Worm (Caenorhabditis elegans) whole organism, L4 larva: ENCODE measurements around the gene Y9C9A.16.

Experiments used
- D1046.2 ChIP-seq: fragments of 200-800 bp; sonication (Bioruptor generic); IDR thresholded peaks from 2 replicates; pipeline ENCODE4 v1.3.6; 2022; ENCODE audit warnings: missing genetic modification characterization, missing compliant biosample characterization
- F26F4.8 ChIP-seq: fragments of 200-800 bp; sonication (Bioruptor generic); conservative IDR thresholded peaks from 2 replicates; pipeline ENCODE4 v1.3.6; 2022; ENCODE audit warnings: missing genetic modification characterization, missing compliant biosample characterization
- F44E2.7 ChIP-seq: fragments of 200-800 bp; sonication (Bioruptor generic); IDR thresholded peaks from 2 replicates; pipeline ENCODE4 v2.1.2; 2022; ENCODE audit warnings: missing genetic modification characterization, missing compliant biosample characterization
- F49E8.2 ChIP-seq: sonication (generic microtip); optimal IDR thresholded peaks from 2 replicates; lab custom pipeline; 2016; ENCODE audit warnings: missing compliant biosample characterization, mild to moderate bottlenecking, missing genetic modification characterization, borderline replicate concordance
- R02D3.7 ChIP-seq: fragments of 150-350 bp; sonication (generic microtip); optimal IDR thresholded peaks from 3 replicates; lab custom pipeline; 2014; ENCODE audit warnings: missing biosample characterization, missing genetic modification characterization
- T20F7.1 ChIP-seq: fragments of 200-800 bp; sonication (Bioruptor generic); optimal IDR thresholded peaks from 2 replicates; lab custom pipeline; 2018; ENCODE audit warnings: mild to moderate bottlenecking, missing genetic modification characterization, missing compliant biosample characterization
- Y48G9A.11 ChIP-seq: fragments of 200-800 bp; sonication (Bioruptor generic); IDR thresholded peaks from 2 replicates; pipeline ENCODE4 v1.3.6; 2022; ENCODE audit warnings: missing genetic modification reagents, missing genetic modification characterization, missing compliant biosample characterization
- ZK337.2 ChIP-seq: fragments of 200-800 bp; sonication (Bioruptor generic); IDR thresholded peaks from 2 replicates; pipeline ENCODE4 v1.3.6; 2022; ENCODE audit warnings: missing genetic modification reagents, missing genetic modification characterization, missing compliant biosample characterization
- aha-1 ChIP-seq: fragments of 150-350 bp; peaks from one replicate; lab custom pipeline; 2014; ENCODE audit warnings: missing biosample characterization, missing genetic modification characterization
- ceh-44 ChIP-seq: fragments of 200-800 bp; sonication (Bioruptor generic); IDR thresholded peaks from 2 replicates; pipeline ENCODE4 v1.3.6; 2022; ENCODE audit warnings: missing genetic modification reagents, missing genetic modification characterization, missing compliant biosample characterization
- ceh-82 ChIP-seq: sonication (generic microtip); optimal IDR thresholded peaks from 2 replicates; lab custom pipeline; 2017; ENCODE audit warnings: missing biosample characterization, missing genetic modification characterization
- daf-16 ChIP-seq, 3 experiments: sonication (generic microtip); optimal IDR thresholded peaks; 2 replicates each; lab custom pipeline; 2016 to 2017; ENCODE audit warnings: missing genetic modification characterization in 3 of 3, missing genetic modification reagents in 3 of 3, mild to moderate bottlenecking in 2 of 3, missing compliant biosample characterization in 2 of 3, missing biosample characterization in 1 of 3, moderate library complexity in 1 of 3
- daf-19 ChIP-seq: fragments of 200-800 bp; sonication (Bioruptor generic); conservative IDR thresholded peaks from 2 replicates; pipeline ENCODE4 v1.3.6; 2022; ENCODE audit warnings: missing genetic modification characterization, missing compliant biosample characterization
- dpl-1 ChIP-seq: fragments of 150-350 bp; optimal IDR thresholded peaks from 2 replicates; lab custom pipeline; 2014; ENCODE audit warnings: missing biosample characterization, missing genetic modification reagents, missing genetic modification characterization
- duxl-1 ChIP-seq: sonication (generic microtip); optimal IDR thresholded peaks from 2 replicates; lab custom pipeline; 2016; ENCODE audit warnings: mild to moderate bottlenecking, missing genetic modification characterization, moderate library complexity, missing compliant biosample characterization; ENCODE audit not compliant: poor library complexity
- dve-1 ChIP-seq: sonication (generic microtip); optimal IDR thresholded peaks from 2 replicates; lab custom pipeline; 2017; ENCODE audit warnings: antibody characterized with exemption, mild to moderate bottlenecking, missing genetic modification characterization, missing compliant biosample characterization; ENCODE audit not compliant: insufficient read depth
- gei-8 ChIP-seq: fragments of 200-800 bp; sonication (Bioruptor generic); optimal IDR thresholded peaks from 2 replicates; lab custom pipeline; 2018; ENCODE audit warnings: mild to moderate bottlenecking, missing genetic modification characterization, missing compliant biosample characterization
- hlh-30 ChIP-seq: sonication (generic microtip); optimal IDR thresholded peaks from 2 replicates; lab custom pipeline; 2017; ENCODE audit warnings: antibody characterized with exemption, mild to moderate bottlenecking, missing genetic modification characterization, missing compliant biosample characterization; ENCODE audit not compliant: insufficient read depth
- lim-7 ChIP-seq: fragments of 200-800 bp; sonication (Bioruptor generic); IDR thresholded peaks from 2 replicates; pipeline ENCODE4 v1.3.6; 2022; ENCODE audit warnings: missing genetic modification characterization, missing compliant biosample characterization
- lin-29 ChIP-seq: fragments of 200-800 bp; sonication (Bioruptor generic); IDR thresholded peaks from 2 replicates; pipeline ENCODE4 v1.3.6; 2022; ENCODE audit warnings: missing genetic modification reagents, missing genetic modification characterization, missing compliant biosample characterization
- madf-5 ChIP-seq, 2 experiments: fragments of 200-800 bp; sonication (Bioruptor generic); IDR thresholded peaks; 2 replicates each; pipeline ENCODE4 v1.3.6; 2022; ENCODE audit warnings: missing compliant biosample characterization in 2 of 2, missing genetic modification characterization in 2 of 2
- mdt-29 ChIP-seq: fragments of 200-800 bp; sonication (Bioruptor generic); IDR thresholded peaks from 2 replicates; pipeline ENCODE4 v1.3.6; 2022; ENCODE audit warnings: missing genetic modification reagents, missing genetic modification characterization, missing compliant biosample characterization
- mep-1 ChIP-seq: fragments of 150-350 bp; sonication (generic microtip); optimal IDR thresholded peaks from 3 replicates; lab custom pipeline; 2014; ENCODE audit warnings: missing biosample characterization, missing genetic modification characterization
- nhr-10 ChIP-seq: fragments of 150-350 bp; optimal IDR thresholded peaks from 2 replicates; lab custom pipeline; 2014; ENCODE audit warnings: missing biosample characterization, missing genetic modification characterization
- nhr-102 ChIP-seq: sonication (generic microtip); optimal IDR thresholded peaks from 2 replicates; lab custom pipeline; 2016; ENCODE audit warnings: mild to moderate bottlenecking, missing genetic modification characterization, moderate library complexity, missing compliant biosample characterization
- nhr-25 ChIP-seq: sonication (generic microtip); optimal IDR thresholded peaks from 2 replicates; lab custom pipeline; 2017; ENCODE audit warnings: missing genetic modification characterization, mild to moderate bottlenecking, missing compliant biosample characterization, antibody characterized with exemption, moderate library complexity, borderline replicate concordance; ENCODE audit not compliant: insufficient read depth
- nhr-42 ChIP-seq: fragments of 200-800 bp; sonication (Bioruptor generic); IDR thresholded peaks from 2 replicates; pipeline ENCODE4 v1.3.6; 2022; ENCODE audit warnings: missing genetic modification characterization, missing compliant biosample characterization
- nhr-6 ChIP-seq: fragments of 150-350 bp; optimal IDR thresholded peaks from 2 replicates; lab custom pipeline; 2014; ENCODE audit warnings: missing biosample characterization, missing genetic modification characterization
- nhr-76 ChIP-seq: fragments of 150-350 bp; optimal IDR thresholded peaks from 2 replicates; lab custom pipeline; 2014; ENCODE audit warnings: missing biosample characterization, missing genetic modification characterization
- pha-4 ChIP-seq, 2 experiments: fragments of 150-350 bp in 1 of 2; fragments of 200-800 bp in 1 of 2; sonication (Bioruptor generic) in 1 of 2; IDR thresholded peaks in 1 of 2; optimal IDR thresholded peaks in 1 of 2; 2 replicates each; pipeline versions ENCODE4 v1.3.6 to Lab custom; 2014 to 2022; ENCODE audit warnings: missing genetic modification characterization in 2 of 2, missing genetic modification reagents in 2 of 2, missing biosample characterization in 1 of 2, missing compliant biosample characterization in 1 of 2
- php-3 ChIP-seq: fragments of 200-800 bp; sonication (Bioruptor generic); IDR thresholded peaks from 2 replicates; pipeline ENCODE4 v1.3.6; 2022; ENCODE audit warnings: missing genetic modification reagents, missing genetic modification characterization, missing compliant biosample characterization
- pqm-1 ChIP-seq: sonication (generic microtip); optimal IDR thresholded peaks from 2 replicates; lab custom pipeline; 2017; ENCODE audit warnings: missing biosample characterization, missing genetic modification characterization
- saeg-2 ChIP-seq: fragments of 200-800 bp; sonication (Bioruptor generic); IDR thresholded peaks from 2 replicates; pipeline ENCODE4 v1.3.6; 2022; ENCODE audit warnings: missing genetic modification reagents, missing genetic modification characterization, missing compliant biosample characterization
- snpc-1.2 ChIP-seq: fragments of 200-800 bp; sonication (Bioruptor generic); IDR thresholded peaks from 2 replicates; pipeline ENCODE4 v1.3.6; 2022; ENCODE audit warnings: missing genetic modification reagents, missing genetic modification characterization, missing compliant biosample characterization
- snpc-4 ChIP-seq: fragments of 150-350 bp; optimal IDR thresholded peaks from 2 replicates; lab custom pipeline; 2014; ENCODE audit warnings: missing biosample characterization, missing genetic modification characterization
- spr-1 ChIP-seq: sonication (generic microtip); optimal IDR thresholded peaks from 2 replicates; lab custom pipeline; 2016; ENCODE audit warnings: mild to moderate bottlenecking, missing genetic modification characterization, missing compliant biosample characterization
- unc-39 ChIP-seq: sonication (generic microtip); optimal IDR thresholded peaks from 2 replicates; lab custom pipeline; 2017; ENCODE audit warnings: missing biosample characterization, missing genetic modification characterization
- unc-62 ChIP-seq, 3 experiments: fragments of 150-350 bp in 1 of 3; sonication (generic microtip); optimal IDR thresholded peaks in 2 of 3; peaks in 1 of 3; 1 replicate in 1 of 3; 2 replicates in 2 of 3; lab custom pipeline; 2014 to 2017; ENCODE audit warnings: missing biosample characterization in 3 of 3, missing genetic modification characterization in 3 of 3, missing genetic modification reagents in 3 of 3, missing genotype in 1 of 3
- zip-11 ChIP-seq: fragments of 200-800 bp; sonication (Bioruptor generic); IDR thresholded peaks from 2 replicates; pipeline ENCODE4 v1.3.6; 2022; ENCODE audit warnings: missing genetic modification characterization, missing compliant biosample characterization
- ztf-7 ChIP-seq: fragments of 150-350 bp; optimal IDR thresholded peaks from 2 replicates; lab custom pipeline; 2014; ENCODE audit warnings: missing biosample characterization, missing genetic modification characterization

Y9C9A.16 gene

ce11 chrIV:4938664-4939063 lies 37.3 kb downstream of the Y9C9A.16 start, which contains the start of gene str-168:
Gene str-168, plus strand, starts transcription at chrIV:4938964.
- no peak for TF ChIP-seq nhr-42 (GFP tag; lab: Robert Waterston, UW)
- no peak for TF ChIP-seq ZK337.2 (GFP tag; lab: Robert Waterston, UW)
- TF ChIP-seq nhr-76 (tag; lab: Kevin White, UChicago): no peak
- TF ChIP-seq mep-1: no peak
- no peak for TF ChIP-seq lin-29 (GFP tag; lab: Robert Waterston, UW)
- TF ChIP-seq gei-8 (GFP tag; lab: Kevin White, UChicago): no peak
- no peak for TF ChIP-seq madf-5 (GFP tag; IDR thresholded peaks at IDR 0.05; lab: Robert Waterston, UW)
- no peak for TF ChIP-seq zip-11
- no peak for TF ChIP-seq hlh-30

DNA sequence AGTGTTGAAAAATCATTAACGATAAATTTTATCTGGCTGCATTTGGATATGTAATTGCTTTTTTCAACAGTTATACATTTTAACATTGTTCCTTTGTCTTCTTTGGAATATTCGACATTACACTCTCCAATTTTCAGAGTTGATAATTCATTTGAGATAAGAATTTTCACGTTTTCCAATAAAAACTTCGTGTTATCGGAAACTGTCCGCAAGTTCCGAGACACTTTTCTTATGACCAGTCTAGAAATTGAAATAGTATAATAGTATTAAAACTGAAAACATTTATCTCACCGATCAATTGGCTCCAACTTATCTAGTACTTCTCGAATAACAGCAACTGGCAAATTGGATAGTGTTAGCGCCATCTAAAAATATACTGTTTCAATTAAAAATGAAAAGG lies 38.3 kb downstream of the Y9C9A.16 start, which contains the start of gene fbxa-86:
Gene fbxa-86, minus strand, starts transcription at position 367 of the 400 bp plus-strand sequence.
- TF ChIP-seq pqm-1 (tag; lab: Kevin White, UChicago) (peak; percentile 9), unc-62 (GFP tag; optimal IDR thresholded peaks at IDR 0.05 in 1 of 2; lab: Kevin White, UChicago) (peak in 1 of 2 experiments; percentile 7), unc-62 (tag; optimal IDR thresholded peaks at IDR 0.05; lab: Kevin White, UChicago) (no peak), nhr-6 (tag; lab: Kevin White, UChicago) (no peak), lim-7 (GFP tag; lab: Robert Waterston, UW) (no peak)

ce11 chrIV:4934103-4934502 lies 41.8 kb downstream of the Y9C9A.16 start, which contains the start of gene str-153:
Gene str-153, plus strand, starts transcription at chrIV:4934403.
- TF ChIP-seq unc-62 (GFP tag; optimal IDR thresholded peaks at IDR 0.05 in 1 of 2; lab: Kevin White, UChicago): peak in 1 of 2 experiments; percentile 4
- TF ChIP-seq unc-62 (tag; optimal IDR thresholded peaks at IDR 0.05; lab: Kevin White, UChicago): no peak
- no peak for TF ChIP-seq unc-39 (tag; lab: Kevin White, UChicago)

- TF ChIP-seq nhr-10 (tag; lab: Kevin White, UChicago): no peak
- TF ChIP-seq F49E8.2: peak; percentile 79
- peak; percentile 41 for TF ChIP-seq ztf-7 (tag; lab: Kevin White, UChicago)
- TF ChIP-seq nhr-25 (tag; lab: Kevin White, UChicago): no peak
- TF ChIP-seq saeg-2 (GFP tag; lab: Robert Waterston, UW): no peak; the same call in 1 of the 2 replicates
- peak; percentile 74; the same call in 1 of the 2 replicates for TF ChIP-seq Y48G9A.11 (GFP tag; lab: Robert Waterston, UW)
- no peak for TF ChIP-seq duxl-1
- peak; percentile 89 for TF ChIP-seq F26F4.8 (GFP tag; lab: Robert Waterston, UW)
- no peak for TF ChIP-seq dpl-1
- TF ChIP-seq dve-1 (tag; lab: Kevin White, UChicago): peak; percentile 42
- TF ChIP-seq mdt-29 (GFP tag; lab: Robert Waterston, UW): peak; percentile 77
- peak; percentile 98 for TF ChIP-seq snpc-1.2 (GFP tag; lab: Robert Waterston, UW)
- TF ChIP-seq pha-4 (GFP tag; IDR thresholded peaks at IDR 0.05; lab: Robert Waterston, UW): peak; percentile 51; the same call in 1 of the 2 replicates
- no peak for TF ChIP-seq pha-4 (tag; optimal IDR thresholded peaks at IDR 0.05; lab: Kevin White, UChicago)
- peak; percentile 25 for TF ChIP-seq hlh-30
- no peak for TF ChIP-seq F44E2.7 (GFP tag; lab: Robert Waterston, UW)
- TF ChIP-seq ceh-82 (tag; lab: Kevin White, UChicago): no peak
- no peak for TF ChIP-seq R02D3.7
- TF ChIP-seq T20F7.1 (GFP tag; lab: Kevin White, UChicago): no peak
- 0 out of 2 replicates have a peak, but pooled peaks have one; percentile 59 for TF ChIP-seq ZK337.2 (GFP tag; lab: Robert Waterston, UW)
- no peak for TF ChIP-seq zip-11
- TF ChIP-seq madf-5 (GFP tag; IDR thresholded peaks at IDR 0.05; lab: Robert Waterston, UW): peak; percentile 37 to 50; a peak in 1 of 4 replicates
- peak; percentile 61 for TF ChIP-seq aha-1 (tag; lab: Kevin White, UChicago)
- TF ChIP-seq daf-16 (GFP tag; optimal IDR thresholded peaks at IDR 0.05; lab: Kevin White, UChicago): peak in 1 of 2 experiments; percentile 56
- TF ChIP-seq daf-16 (tag; optimal IDR thresholded peaks at IDR 0.05; lab: Kevin White, UChicago): peak; percentile 48
- no peak for TF ChIP-seq D1046.2 (GFP tag; lab: Robert Waterston, UW)
- TF ChIP-seq spr-1 (tag; lab: Kevin White, UChicago): peak; percentile 57
- TF ChIP-seq php-3 (GFP tag; lab: Robert Waterston, UW): no peak; the same call in 1 of the 2 replicates
- TF ChIP-seq daf-19 (GFP tag; lab: Robert Waterston, UW): 0 out of 2 replicates have a peak, but pooled peaks have one; percentile 29
- peak; percentile 82 for TF ChIP-seq snpc-4 (tag; lab: Kevin White, UChicago)
- TF ChIP-seq ceh-44 (GFP tag; lab: Robert Waterston, UW): peak; percentile 9; the same call in 1 of the 2 replicates
- peak; percentile 60 for TF ChIP-seq nhr-102
These were observed 45.1 kb downstream of the Y9C9A.16 start for ce11 chrIV:4930754-4931322.
